Fruit fly (Drosophila melanogaster): ENCODE data around the gene CG14292.

Gene CG14292

DNA sequence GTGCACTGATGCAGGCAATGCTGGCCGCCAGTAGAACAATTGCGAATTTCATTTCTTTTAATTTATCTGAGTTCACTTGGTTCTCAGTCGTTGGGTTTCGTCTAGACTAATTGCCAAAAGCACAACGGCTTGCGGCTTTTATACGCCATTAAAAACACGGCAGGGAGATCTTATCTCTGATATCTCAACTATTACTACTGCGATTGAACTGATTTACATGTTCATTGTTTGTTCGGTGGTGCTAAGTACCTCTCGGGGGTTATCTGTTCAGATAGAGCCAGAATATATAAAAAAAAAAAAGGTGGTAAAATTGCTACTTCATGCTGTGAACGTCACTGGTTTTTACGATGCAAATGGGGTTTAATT lies at the start of gene CG14292:
CG14292 (minus strand) TSS at position 101 of the 366 bp plus-strand sequence.
- no peak for TF ChIP-seq psq (GFP tag; optimal IDR thresholded peaks at IDR 0.05)
- TF ChIP-seq Myc (optimal IDR thresholded peaks at IDR 0.05), result no peak
- TF ChIP-seq jim (GFP tag; optimal IDR thresholded peaks at IDR 0.05), result no peak
- no peak for TF ChIP-seq HLH106 (tag; optimal IDR thresholded peaks at IDR 0.05)
- TF ChIP-seq usp (GFP tag; optimal IDR thresholded peaks at IDR 0.05), result no peak
- TF ChIP-seq rgr (GFP tag; optimal IDR thresholded peaks at IDR 0.05), result no peak
- TF ChIP-seq CrebA (GFP tag; optimal IDR thresholded peaks at IDR 0.05; ENCODE audit: borderline replicate concordance), result no peak
- no peak for TF ChIP-seq Vsx2 (GFP tag; optimal IDR thresholded peaks at IDR 0.05; ENCODE audit: partially characterized antibody)
- TF ChIP-seq Dif (GFP tag; optimal IDR thresholded peaks at IDR 0.05; ENCODE audit: partially characterized antibody), result no peak

DNA sequence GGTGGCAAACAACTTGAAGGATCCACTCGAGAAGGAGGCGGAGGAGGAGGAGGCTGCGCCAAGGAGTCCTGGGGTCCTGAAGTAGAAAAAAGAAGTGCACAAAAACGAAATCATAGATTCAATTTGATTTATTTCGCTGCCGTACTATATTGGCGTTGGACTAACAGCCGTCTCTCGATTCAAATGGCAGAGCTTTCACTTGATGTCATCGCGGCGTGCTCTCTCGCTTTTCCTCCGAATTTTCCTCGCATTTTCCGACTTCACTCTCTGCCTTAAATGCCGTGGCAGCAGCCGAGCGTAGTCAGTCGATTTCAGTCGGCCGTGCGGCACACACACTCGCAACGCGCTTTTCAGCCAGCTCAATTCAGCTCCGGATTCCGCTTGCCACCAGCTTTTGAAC lies 44.4 kb upstream of the CG14292 start, which contains the start of gene CG43732:
CG43732 (plus strand) TSS at position 301 of the 400 bp plus-strand sequence.
- TF ChIP-seq psq (GFP tag; optimal IDR thresholded peaks at IDR 0.05), result no peak

DNA sequence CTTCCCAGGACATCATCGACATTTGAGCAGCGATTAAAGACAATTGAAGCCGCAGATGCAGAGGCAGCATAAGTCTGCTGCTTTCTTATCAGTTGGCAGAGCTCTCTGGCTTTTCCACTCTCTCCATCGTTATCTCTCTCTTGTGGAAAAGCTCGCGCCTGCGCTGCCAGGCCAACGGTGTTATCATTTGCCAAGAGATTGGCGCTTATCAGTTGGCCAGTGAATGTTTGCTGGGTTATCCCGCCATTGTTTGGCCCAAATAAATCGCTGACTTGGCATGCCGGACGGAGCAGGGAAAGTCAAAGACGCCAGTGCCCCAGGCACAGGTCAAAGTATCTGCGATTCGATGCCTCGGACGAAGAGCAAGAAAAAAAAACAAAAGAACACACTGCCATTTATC lies 43.7 kb upstream of the CG14292 start:
- no peak for TF ChIP-seq usp (GFP tag; optimal IDR thresholded peaks at IDR 0.05)
- TF ChIP-seq woc (GFP tag; optimal IDR thresholded peaks at IDR 0.05), result no peak
- TF ChIP-seq foxo (GFP tag; optimal IDR thresholded peaks at IDR 0.05), result no peak
- no peak for TF ChIP-seq pan (optimal IDR thresholded peaks at IDR 0.05)
- TF ChIP-seq rgr (GFP tag; optimal IDR thresholded peaks at IDR 0.05), result no peak
- no peak for TF ChIP-seq ey (GFP tag; optimal IDR thresholded peaks at IDR 0.05)
- TF ChIP-seq sage (GFP tag; optimal IDR thresholded peaks at IDR 0.05), result no peak
- no peak for TF ChIP-seq GATAd (GFP tag; optimal IDR thresholded peaks at IDR 0.05)

DNA sequence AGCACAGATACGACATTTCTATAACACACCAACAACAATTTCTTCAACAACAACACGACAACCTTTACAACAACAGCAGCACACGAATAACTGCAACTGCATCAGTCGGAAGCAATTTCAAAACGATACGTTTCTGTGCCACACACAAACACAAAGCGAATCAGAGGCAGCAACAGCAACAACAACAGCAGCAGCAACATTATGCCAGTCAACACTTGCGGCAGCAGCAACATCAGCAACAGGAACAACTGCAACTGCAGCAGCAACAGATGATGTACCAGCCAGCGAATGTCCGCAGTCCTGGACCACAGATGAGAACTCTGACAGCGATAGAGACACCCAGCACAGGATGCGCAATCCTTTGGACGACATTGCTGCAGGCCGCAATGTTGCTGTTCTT lies 41.9 kb upstream of the CG14292 start:
- TF ChIP-seq Hnf4 (GFP tag; optimal IDR thresholded peaks at IDR 0.05) (no peak), Dfd (GFP tag; optimal IDR thresholded peaks at IDR 0.05) (peak; percentile 78)

DNA sequence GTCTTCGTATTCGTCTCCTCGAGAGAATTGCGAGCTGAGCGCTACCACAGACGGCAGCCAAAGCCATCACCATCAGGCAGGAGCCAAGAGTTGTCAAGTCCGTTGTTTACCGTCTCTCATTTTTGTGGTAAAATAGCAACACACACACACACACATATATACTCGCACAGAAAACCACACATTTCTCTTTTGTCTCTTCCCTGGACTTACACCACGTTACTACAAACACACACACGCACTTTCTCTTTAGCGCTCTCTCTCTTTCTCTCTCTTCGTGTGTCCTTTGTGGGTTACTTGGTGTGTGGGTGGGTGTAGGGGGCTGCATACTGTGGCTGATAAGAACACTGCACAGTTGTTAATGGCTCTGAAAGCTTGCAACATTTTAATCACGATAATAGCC lies 26.3 kb upstream of the CG14292 start:
- no peak for TF ChIP-seq ey (GFP tag; optimal IDR thresholded peaks at IDR 0.05)
- no peak for TF ChIP-seq Hnf4 (GFP tag; optimal IDR thresholded peaks at IDR 0.05)
- TF ChIP-seq Vsx2 (GFP tag; optimal IDR thresholded peaks at IDR 0.05; ENCODE audit: partially characterized antibody), result no peak
- TF ChIP-seq Jra (GFP tag; optimal IDR thresholded peaks at IDR 0.05), result no peak
- no peak for TF ChIP-seq GATAd (GFP tag; optimal IDR thresholded peaks at IDR 0.05)
- TF ChIP-seq dsf (GFP tag; optimal IDR thresholded peaks at IDR 0.05; ENCODE audit: borderline replicate concordance), result no peak
- TF ChIP-seq Myc (optimal IDR thresholded peaks at IDR 0.05), result no peak
- no peak for TF ChIP-seq Hr78 (GFP tag; optimal IDR thresholded peaks at IDR 0.05)
- no peak for TF ChIP-seq psq (GFP tag; optimal IDR thresholded peaks at IDR 0.05)
- TF ChIP-seq Dfd (GFP tag; optimal IDR thresholded peaks at IDR 0.05), result no peak
- TF ChIP-seq br (GFP tag; optimal IDR thresholded peaks at IDR 0.05), result no peak
- TF ChIP-seq CG32264 (GFP tag; optimal IDR thresholded peaks at IDR 0.05), result no peak
- TF ChIP-seq sage (GFP tag; optimal IDR thresholded peaks at IDR 0.05), result no peak
- no peak for TF ChIP-seq h (GFP tag; optimal IDR thresholded peaks at IDR 0.05)
- TF ChIP-seq Mio (GFP tag; optimal IDR thresholded peaks at IDR 0.05), result no peak

DNA sequence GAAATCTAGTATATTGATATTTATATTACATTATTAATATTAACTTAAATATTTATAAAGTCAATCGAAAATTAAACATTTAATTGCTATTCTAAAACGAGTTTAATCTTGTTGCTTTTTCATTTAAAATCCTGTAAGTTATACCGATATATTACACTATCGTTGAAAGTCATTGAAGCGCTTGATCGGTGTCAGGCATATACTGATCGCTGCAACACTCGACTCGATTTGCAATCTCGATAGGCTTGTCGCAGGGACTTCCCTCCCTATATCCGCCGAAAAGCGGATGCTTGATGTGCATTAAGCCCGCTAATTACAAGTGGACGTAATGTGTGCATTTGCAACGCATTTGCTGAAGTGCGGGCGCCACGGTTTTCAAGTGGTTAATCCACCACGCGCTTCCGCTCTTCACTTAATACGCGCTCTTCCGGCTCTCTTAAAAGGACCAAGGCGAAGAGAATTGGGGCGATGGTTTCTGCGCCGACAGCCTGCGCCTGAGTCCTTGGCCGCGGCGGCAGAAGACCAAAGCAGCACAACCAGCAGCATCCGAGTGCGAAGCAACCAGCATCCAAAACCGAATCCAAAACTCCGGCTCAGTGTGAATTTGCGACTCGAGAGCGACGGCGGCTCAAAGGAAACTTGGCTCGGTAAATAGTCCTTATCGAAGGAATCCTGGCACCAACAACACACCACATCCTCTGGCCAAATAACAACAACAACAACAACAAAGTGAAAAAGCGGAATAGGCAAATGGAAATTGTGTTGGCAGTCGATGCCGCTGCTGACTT lies 23.7 kb upstream of the CG14292 start, which contains the start of gene CG42613:
CG42613 (plus strand) TSS at position 279 of the 788 bp plus-strand sequence.
- TF ChIP-seq sv (GFP tag; optimal IDR thresholded peaks at IDR 0.05) (peak; percentile 45), lola (GFP tag; optimal IDR thresholded peaks at IDR 0.05) (no peak), br (GFP tag; optimal IDR thresholded peaks at IDR 0.05) (peak; percentile 32), rgr (GFP tag; optimal IDR thresholded peaks at IDR 0.05) (peak; percentile 63), HLH106 (tag; optimal IDR thresholded peaks at IDR 0.05) (peak; percentile 20), Rel (GFP tag; optimal IDR thresholded peaks at IDR 0.05) (no peak), Rel (tag; optimal IDR thresholded peaks at IDR 0.05) (no peak), dsf (GFP tag; optimal IDR thresholded peaks at IDR 0.05; ENCODE audit: borderline replicate concordance) (no peak), N (GFP tag; optimal IDR thresholded peaks at IDR 0.05) (no peak), psq (GFP tag; optimal IDR thresholded peaks at IDR 0.05) (peak; percentile 10), Hnf4 (GFP tag; optimal IDR thresholded peaks at IDR 0.05) (no peak), Abd-B (GFP tag; optimal IDR thresholded peaks at IDR 0.05) (no peak), brk (GFP tag; optimal IDR thresholded peaks at IDR 0.05) (no peak), Dfd (GFP tag; optimal IDR thresholded peaks at IDR 0.05) (no peak), CrebA (GFP tag; optimal IDR thresholded peaks at IDR 0.05; ENCODE audit: borderline replicate concordance) (no peak), foxo (GFP tag; optimal IDR thresholded peaks at IDR 0.05) (peak in 1 of 2 experiments; percentile 22), OdsH (GFP tag; optimal IDR thresholded peaks at IDR 0.05) (no peak), h (GFP tag; optimal IDR thresholded peaks at IDR 0.05) (peak; percentile 18), Myc (optimal IDR thresholded peaks at IDR 0.05) (no peak), Mio (GFP tag; optimal IDR thresholded peaks at IDR 0.05) (no peak), dl (GFP tag; optimal IDR thresholded peaks at IDR 0.05; ENCODE audit: insufficient read depth in 1 of 2, partially characterized antibody in 2 of 2) (no peak), fru (GFP tag; optimal IDR thresholded peaks at IDR 0.05) (no peak), Hr83 (GFP tag; optimal IDR thresholded peaks at IDR 0.05; ENCODE audit: poor library complexity, severe bottlenecking) (no peak), Dif (GFP tag; optimal IDR thresholded peaks at IDR 0.05; ENCODE audit: partially characterized antibody) (peak; percentile 44), jim (GFP tag; optimal IDR thresholded peaks at IDR 0.05) (no peak), usp (GFP tag; optimal IDR thresholded peaks at IDR 0.05) (no peak), woc (GFP tag; optimal IDR thresholded peaks at IDR 0.05) (no peak), Jra (GFP tag; optimal IDR thresholded peaks at IDR 0.05) (no peak), CG9705 (GFP tag; optimal IDR thresholded peaks at IDR 0.05) (peak; percentile 40)

Measured in whole organism, wandering third instar larva.